Worm (Caenorhabditis elegans) whole organism, L2 larva: Measurements from ENCODE around the gene grl-29.

Source experiments
- C34F6.9 ChIP-seq: fragments of 150-350 bp; optimal IDR thresholded peaks from 2 replicates; lab custom pipeline; 2014; ENCODE audit warnings: missing biosample characterization, missing genetic modification characterization
- F13H6.1 ChIP-seq: sonication (generic microtip); optimal IDR thresholded peaks from 2 replicates; lab custom pipeline; 2016; ENCODE audit warnings: missing genetic modification characterization, missing compliant biosample characterization
- R02D3.7 ChIP-seq: fragments of 150-350 bp; optimal IDR thresholded peaks from 2 replicates; lab custom pipeline; 2014; ENCODE audit warnings: missing biosample characterization, missing genetic modification characterization
- ZK546.5 ChIP-seq: sonication (generic microtip); optimal IDR thresholded peaks from 2 replicates; lab custom pipeline; 2017; ENCODE audit warnings: missing biosample characterization, missing genetic modification characterization
- alr-1 ChIP-seq: fragments of 150-350 bp; optimal IDR thresholded peaks from 2 replicates; lab custom pipeline; 2014; ENCODE audit warnings: missing biosample characterization, missing genetic modification characterization
- aly-2 ChIP-seq: fragments of 150-350 bp; optimal IDR thresholded peaks from 2 replicates; lab custom pipeline; 2014; ENCODE audit warnings: missing biosample characterization, missing genetic modification characterization
- blmp-1 ChIP-seq: sonication (generic microtip); optimal IDR thresholded peaks from 2 replicates; lab custom pipeline; 2017; ENCODE audit warnings: missing genetic modification characterization, mild to moderate bottlenecking, missing compliant biosample characterization, antibody characterized with exemption, moderate library complexity; ENCODE audit not compliant: insufficient read depth
- ceh-16 ChIP-seq: fragments of 150-350 bp; optimal IDR thresholded peaks from 2 replicates; lab custom pipeline; 2014; ENCODE audit warnings: missing biosample characterization, missing genetic modification characterization
- crh-2 ChIP-seq: sonication (generic microtip); optimal IDR thresholded peaks from 2 replicates; lab custom pipeline; 2017; ENCODE audit warnings: missing biosample characterization, missing genetic modification characterization
- dmd-4 ChIP-seq: sonication (generic microtip); optimal IDR thresholded peaks from 2 replicates; lab custom pipeline; 2017; ENCODE audit warnings: missing biosample characterization, missing genetic modification characterization
- egl-27 ChIP-seq: sonication (generic microtip); optimal IDR thresholded peaks from 3 replicates; lab custom pipeline; 2017; ENCODE audit warnings: missing biosample characterization, missing genetic modification reagents, missing genetic modification characterization
- elt-1 ChIP-seq: fragments of 150-350 bp; optimal IDR thresholded peaks from 2 replicates; lab custom pipeline; 2014; ENCODE audit warnings: missing biosample characterization, missing genetic modification characterization
- elt-3 ChIP-seq: sonication (generic microtip); optimal IDR thresholded peaks from 2 replicates; lab custom pipeline; 2017; ENCODE audit warnings: missing biosample characterization, missing genetic modification characterization
- fos-1 ChIP-seq: fragments of 150-350 bp; optimal IDR thresholded peaks from 2 replicates; lab custom pipeline; 2014; ENCODE audit warnings: missing biosample characterization, missing genetic modification characterization
- gmeb-1 ChIP-seq: fragments of 150-350 bp; optimal IDR thresholded peaks from 2 replicates; lab custom pipeline; 2014; ENCODE audit warnings: missing biosample characterization, missing genetic modification characterization
- lin-11 ChIP-seq: fragments of 150-350 bp; sonication (generic microtip); optimal IDR thresholded peaks from 2 replicates; lab custom pipeline; 2014; ENCODE audit warnings: missing biosample characterization, missing genetic modification characterization, inconsistent platforms, mixed read lengths
- lsy-2 ChIP-seq, 2 experiments: fragments of 150-350 bp in 1 of 2; sonication (generic microtip) in 1 of 2; optimal IDR thresholded peaks; 2 replicates each; lab custom pipeline; 2014 to 2017; ENCODE audit warnings: missing biosample characterization in 2 of 2, missing genetic modification characterization in 2 of 2
- mab-5 ChIP-seq: fragments of 150-350 bp; optimal IDR thresholded peaks from 2 replicates; lab custom pipeline; 2014; ENCODE audit warnings: missing biosample characterization, missing genetic modification characterization
- mbf-1 ChIP-seq: sonication (generic microtip); optimal IDR thresholded peaks from 2 replicates; lab custom pipeline; 2017; ENCODE audit warnings: missing biosample characterization, missing genetic modification characterization
- mdl-1 ChIP-seq, 2 experiments: fragments of 150-350 bp in 1 of 2; sonication (generic microtip) in 1 of 2; optimal IDR thresholded peaks; 2 replicates each; lab custom pipeline; 2017; ENCODE audit warnings: missing biosample characterization in 2 of 2, missing genetic modification characterization in 2 of 2
- nhr-10 ChIP-seq: sonication (generic microtip); optimal IDR thresholded peaks from 2 replicates; lab custom pipeline; 2017; ENCODE audit warnings: missing biosample characterization, missing genetic modification characterization
- nhr-11 ChIP-seq: fragments of 150-350 bp; optimal IDR thresholded peaks from 2 replicates; lab custom pipeline; 2014; ENCODE audit warnings: missing biosample characterization, missing genetic modification characterization
- nhr-12 ChIP-seq: fragments of 150-350 bp; optimal IDR thresholded peaks from 2 replicates; lab custom pipeline; 2014; ENCODE audit warnings: missing biosample characterization, missing genetic modification characterization
- nhr-129 ChIP-seq: fragments of 150-350 bp; optimal IDR thresholded peaks from 2 replicates; lab custom pipeline; 2014; ENCODE audit warnings: missing biosample characterization, missing genetic modification characterization
- nhr-237 ChIP-seq: fragments of 150-350 bp; optimal IDR thresholded peaks from 2 replicates; lab custom pipeline; 2014; ENCODE audit warnings: missing biosample characterization, missing genetic modification characterization
- nhr-25 ChIP-seq: fragments of 150-350 bp; sonication (generic microtip); optimal IDR thresholded peaks from 3 replicates; lab custom pipeline; 2014; ENCODE audit warnings: missing biosample characterization, missing genetic modification characterization
- nhr-6 ChIP-seq: fragments of 150-350 bp; optimal IDR thresholded peaks from 2 replicates; lab custom pipeline; 2014; ENCODE audit warnings: missing biosample characterization, missing genetic modification characterization
- peb-1 ChIP-seq: fragments of 150-350 bp; optimal IDR thresholded peaks from 2 replicates; lab custom pipeline; 2014; ENCODE audit warnings: missing biosample characterization, missing genetic modification characterization
- sem-4 ChIP-seq: fragments of 150-350 bp; optimal IDR thresholded peaks from 2 replicates; lab custom pipeline; 2014; ENCODE audit warnings: missing biosample characterization, missing genetic modification reagents, missing genetic modification characterization
- skn-1 ChIP-seq: sonication (generic microtip); optimal IDR thresholded peaks from 2 replicates; lab custom pipeline; 2017; ENCODE audit warnings: missing biosample characterization, missing genetic modification characterization
- sma-3 ChIP-seq: sonication (generic microtip); optimal IDR thresholded peaks from 2 replicates; lab custom pipeline; 2016; ENCODE audit warnings: missing genetic modification reagents, missing genetic modification characterization, missing compliant biosample characterization
- sma-9 ChIP-seq, 2 experiments: fragments of 150-350 bp in 1 of 2; sonication (generic microtip) in 1 of 2; optimal IDR thresholded peaks; 2 replicates each; lab custom pipeline; 2014 to 2016; ENCODE audit warnings: missing genetic modification characterization in 2 of 2, mild to moderate bottlenecking in 1 of 2, missing biosample characterization in 1 of 2, missing compliant biosample characterization in 1 of 2, missing genetic modification reagents in 1 of 2, moderate library complexity in 1 of 2
- unc-39 ChIP-seq: fragments of 150-350 bp; optimal IDR thresholded peaks from 2 replicates; lab custom pipeline; 2014; ENCODE audit warnings: missing biosample characterization, missing genetic modification characterization
- unc-62 ChIP-seq: fragments of 150-350 bp; optimal IDR thresholded peaks from 2 replicates; lab custom pipeline; 2014; ENCODE audit warnings: missing biosample characterization, missing genetic modification reagents, missing genetic modification characterization
- zag-1 ChIP-seq: fragments of 150-350 bp; optimal IDR thresholded peaks from 2 replicates; lab custom pipeline; 2014; ENCODE audit warnings: missing biosample characterization, missing genetic modification characterization
- ztf-1 ChIP-seq: fragments of 200-800 bp; sonication (Bioruptor generic); conservative IDR thresholded peaks from 2 replicates; pipeline ENCODE4 v1.3.6; 2022; ENCODE audit warnings: missing genetic modification characterization, missing compliant biosample characterization
- ztf-11 ChIP-seq: sonication (generic microtip); optimal IDR thresholded peaks from 2 replicates; lab custom pipeline; 2017; ENCODE audit warnings: missing biosample characterization, missing genetic modification characterization

Gene grl-29

ce11 chrV:3543344-3543743 is 11.7 kb downstream of the grl-29 start, which contains the start of gene nhr-222:
Gene nhr-222 (minus strand): TSS chrV:3543444.
- no peak for TF ChIP-seq crh-2 (tag; lab: Kevin White, UChicago)
- TF ChIP-seq lsy-2 (tag; optimal IDR thresholded peaks at IDR 0.05; lab: Kevin White, UChicago), result no peak
- no peak for TF ChIP-seq fos-1
- TF ChIP-seq aly-2, result no peak
- TF ChIP-seq mab-5 (tag; lab: Kevin White, UChicago), result no peak
- TF ChIP-seq mdl-1 (tag; optimal IDR thresholded peaks at IDR 0.05; lab: Kevin White, UChicago), result no peak
- TF ChIP-seq zag-1 (tag; lab: Kevin White, UChicago), result no peak
- no peak for TF ChIP-seq ZK546.5 (tag; lab: Kevin White, UChicago)
- no peak for TF ChIP-seq unc-39
- no peak for TF ChIP-seq mbf-1 (tag; lab: Kevin White, UChicago)
- no peak for TF ChIP-seq unc-62 (GFP tag; lab: Kevin White, UChicago)
- TF ChIP-seq sem-4 (tag; lab: Kevin White, UChicago), result no peak
- TF ChIP-seq egl-27 (tag; lab: Kevin White, UChicago), result no peak
- no peak for TF ChIP-seq peb-1
- no peak for TF ChIP-seq elt-3 (tag; lab: Kevin White, UChicago)
- no peak for TF ChIP-seq lin-11 (tag; lab: Kevin White, UChicago)
- no peak for TF ChIP-seq nhr-6
- no peak for TF ChIP-seq R02D3.7 (tag; lab: Kevin White, UChicago)
- TF ChIP-seq nhr-11 (tag; lab: Kevin White, UChicago), result no peak
- no peak for TF ChIP-seq nhr-10 (tag; lab: Kevin White, UChicago)

- no peak for TF ChIP-seq crh-2 (tag; lab: Kevin White, UChicago)
- TF ChIP-seq alr-1 (tag; lab: Kevin White, UChicago), result no peak
- TF ChIP-seq nhr-6, result no peak
- TF ChIP-seq skn-1 (tag; lab: Kevin White, UChicago), result no peak
- TF ChIP-seq sma-9 (GFP tag; optimal IDR thresholded peaks at IDR 0.05; lab: Kevin White, UChicago), result no peak
- no peak for TF ChIP-seq sma-9 (tag; optimal IDR thresholded peaks at IDR 0.05; lab: Kevin White, UChicago)
- no peak for TF ChIP-seq ztf-11
- TF ChIP-seq ceh-16, result no peak
- TF ChIP-seq C34F6.9 (tag; lab: Kevin White, UChicago), result no peak
- no peak for TF ChIP-seq peb-1
- TF ChIP-seq ztf-1 (GFP tag; lab: Robert Waterston, UW), result no peak
- no peak for TF ChIP-seq nhr-129
- no peak for TF ChIP-seq unc-62 (GFP tag; lab: Kevin White, UChicago)
- TF ChIP-seq nhr-25, result no peak
- no peak for TF ChIP-seq sem-4 (tag; lab: Kevin White, UChicago)
- TF ChIP-seq, all 48 proteins: peak for 0
Observed at ce11 chrV:3541117-3541516, 13.9 kb downstream of the grl-29 start, which contains the start of gene srbc-67. Gene srbc-67 (minus strand): TSS chrV:3541217.

ce11 chrV:3538307-3538706 is 16.7 kb downstream of the grl-29 start, which contains the start of gene nhr-93:
Gene nhr-93 (minus strand): TSS chrV:3538407.
- TF ChIP-seq aly-2, result no peak
- TF ChIP-seq nhr-12, result no peak
- no peak for TF ChIP-seq egl-27 (tag; lab: Kevin White, UChicago)
- TF ChIP-seq F13H6.1 (tag; lab: Kevin White, UChicago), result no peak
- no peak for TF ChIP-seq nhr-237 (tag; lab: Kevin White, UChicago)
- TF ChIP-seq blmp-1, result no peak
- no peak for TF ChIP-seq fos-1
- no peak for TF ChIP-seq sma-3 (GFP tag; lab: Kevin White, UChicago)
- no peak for TF ChIP-seq peb-1
- TF ChIP-seq zag-1 (tag; lab: Kevin White, UChicago), result no peak

ce11 chrV:3535260-3535659 is 19.8 kb downstream of the grl-29 start, which contains the start of gene nhr-221:
Gene nhr-221 (minus strand): TSS chrV:3535360.
- no peak for TF ChIP-seq gmeb-1 (tag; lab: Kevin White, UChicago)
- TF ChIP-seq, all 48 proteins: peak for 0

ce11 chrV:3530403-3530802 is 24.6 kb downstream of the grl-29 start, which contains the start of gene srbc-66:
Gene srbc-66 (plus strand): TSS chrV:3530703.
- TF ChIP-seq elt-1 (tag; lab: Kevin White, UChicago) (no peak), dmd-4 (tag; lab: Kevin White, UChicago) (no peak), ceh-16 (no peak), F13H6.1 (tag; lab: Kevin White, UChicago) (no peak), nhr-237 (tag; lab: Kevin White, UChicago) (no peak)
